Worm (Caenorhabditis elegans): ENCODE results near the gene efr-3.

- TF ChIP-seq hmg-20 (GFP tag; IDR thresholded peaks at IDR 0.05) = peak; percentile 79
- no peak for TF ChIP-seq nhr-120 (GFP tag; IDR thresholded peaks at IDR 0.05)
These were observed 10.4 kb upstream of the efr-3 start, which contains the start of gene set-4 for ce11 chrII:6331222-6331830.
